Worm (Caenorhabditis elegans) whole organism, L1 larva: ENCODE measurements around the gene F11G11.13.
"Not testable (repeated sequence)": the region's sequence is repeated elsewhere in the genome, so short reads cannot be mapped to it uniquely, and the experiment has no call there.

Experiments
- C34B4.2 ChIP-seq: sonication (generic microtip); optimal IDR thresholded peaks from 2 replicates; lab custom pipeline; 2017; ENCODE audit warnings: mild to moderate bottlenecking, missing genetic modification characterization, missing compliant biosample characterization
- F16B12.6 ChIP-seq: fragments of 150-350 bp; optimal IDR thresholded peaks from 2 replicates; lab custom pipeline; 2014; ENCODE audit warnings: missing biosample characterization, missing genetic modification characterization
- aha-1 ChIP-seq: fragments of 150-350 bp; optimal IDR thresholded peaks from 2 replicates; lab custom pipeline; 2014; ENCODE audit warnings: missing biosample characterization, missing genetic modification characterization
- alr-1 ChIP-seq: fragments of 200-800 bp; sonication (Bioruptor generic); optimal IDR thresholded peaks from 2 replicates; lab custom pipeline; 2018; ENCODE audit warnings: borderline replicate concordance, mild to moderate bottlenecking, missing genetic modification characterization, missing compliant biosample characterization
- aly-2 ChIP-seq: fragments of 150-350 bp; optimal IDR thresholded peaks from 2 replicates; lab custom pipeline; 2014; ENCODE audit warnings: missing biosample characterization, missing genetic modification characterization
- ama-1 ChIP-seq: fragments of 150-350 bp; optimal IDR thresholded peaks from 2 replicates; lab custom pipeline; 2014
- blmp-1 ChIP-seq: fragments of 150-350 bp; optimal IDR thresholded peaks from 2 replicates; lab custom pipeline; 2014; ENCODE audit warnings: missing biosample characterization, missing genetic modification characterization
- ceh-82 ChIP-seq, 3 experiments: fragments of 150-350 bp in 1 of 3; sonication (generic microtip) in 2 of 3; optimal IDR thresholded peaks; 2 replicates each; lab custom pipeline; 2014 to 2017; ENCODE audit warnings: missing biosample characterization in 3 of 3, missing genetic modification characterization in 3 of 3
- ceh-88 ChIP-seq: fragments of 200-800 bp; sonication (Bioruptor generic); IDR thresholded peaks from 2 replicates; pipeline ENCODE4 v1.3.6; 2022; ENCODE audit warnings: missing genetic modification characterization, missing compliant biosample characterization
- ceh-90 ChIP-seq: sonication (generic microtip); optimal IDR thresholded peaks from 2 replicates; lab custom pipeline; 2016; ENCODE audit warnings: missing genetic modification characterization, missing compliant biosample characterization
- dpl-1 ChIP-seq, 3 experiments: fragments of 150-350 bp in 2 of 3; sonication (generic microtip) in 1 of 3; optimal IDR thresholded peaks; 2 replicates each; lab custom pipeline; 2014 to 2017; ENCODE audit warnings: missing biosample characterization in 3 of 3, missing genetic modification characterization in 3 of 3, missing genetic modification reagents in 3 of 3
- dsc-1 ChIP-seq: sonication (generic microtip); optimal IDR thresholded peaks from 2 replicates; lab custom pipeline; 2016; ENCODE audit warnings: mild to moderate bottlenecking, missing genetic modification characterization, missing compliant biosample characterization
- egl-13 ChIP-seq: sonication (generic microtip); optimal IDR thresholded peaks from 2 replicates; lab custom pipeline; 2016; ENCODE audit warnings: missing genotype, missing genetic modification reagents, missing genetic modification characterization, missing compliant biosample characterization
- egl-27 ChIP-seq, 2 experiments: fragments of 150-350 bp in 1 of 2; sonication (generic microtip); optimal IDR thresholded peaks; 3 replicates each; lab custom pipeline; 2017 to 2018; ENCODE audit warnings: missing biosample characterization in 2 of 2, missing genetic modification characterization in 2 of 2, missing genetic modification reagents in 2 of 2
- elt-2 ChIP-seq: sonication (generic microtip); optimal IDR thresholded peaks from 2 replicates; lab custom pipeline; 2016; ENCODE audit warnings: missing genetic modification characterization, mild to moderate bottlenecking, inconsistent platforms, missing compliant biosample characterization, missing genetic modification reagents
- elt-3 ChIP-seq, 6 experiments: fragments of 150-350 bp in 1 of 6; sonication (generic microtip); optimal IDR thresholded peaks; 2 replicates each; lab custom pipeline; 2017 to 2018; ENCODE audit warnings: missing biosample characterization in 6 of 6, missing genetic modification characterization in 6 of 6, inconsistent platforms in 1 of 6
- hlh-17 ChIP-seq: fragments of 200-800 bp; sonication (Bioruptor generic); optimal IDR thresholded peaks from 2 replicates; lab custom pipeline; 2018; ENCODE audit warnings: missing genetic modification characterization, mild to moderate bottlenecking, missing compliant biosample characterization, moderate library complexity, borderline replicate concordance
- hlh-4 ChIP-seq: sonication (generic microtip); optimal IDR thresholded peaks from 2 replicates; lab custom pipeline; 2016; ENCODE audit warnings: mild to moderate bottlenecking, missing genetic modification characterization, missing compliant biosample characterization
- hpl-2 ChIP-seq: fragments of 150-350 bp; optimal IDR thresholded peaks from 2 replicates; lab custom pipeline; 2014; ENCODE audit warnings: missing biosample characterization, missing genetic modification reagents, missing genetic modification characterization
- jun-1 ChIP-seq: fragments of 150-350 bp; optimal IDR thresholded peaks from 2 replicates; lab custom pipeline; 2014; ENCODE audit warnings: missing biosample characterization, missing genetic modification reagents, missing genetic modification characterization
- lin-13 ChIP-seq: fragments of 150-350 bp; optimal IDR thresholded peaks from 2 replicates; lab custom pipeline; 2014; ENCODE audit warnings: missing biosample characterization, missing genetic modification reagents, missing genetic modification characterization
- lin-14 ChIP-seq: fragments of 200-800 bp; sonication (Bioruptor generic); optimal IDR thresholded peaks from 2 replicates; lab custom pipeline; 2018; ENCODE audit warnings: mild to moderate bottlenecking, missing genetic modification characterization, moderate library complexity, missing compliant biosample characterization
- lin-35 ChIP-seq, 2 experiments: fragments of 150-350 bp; optimal IDR thresholded peaks; 2 replicates each; lab custom pipeline; 2014; ENCODE audit warnings: missing biosample characterization in 2 of 2, missing genetic modification characterization in 2 of 2, missing genetic modification reagents in 2 of 2
- lin-39 ChIP-seq: fragments of 150-350 bp; optimal IDR thresholded peaks from 2 replicates; lab custom pipeline; 2014; ENCODE audit warnings: missing biosample characterization, missing genetic modification reagents, missing genetic modification characterization
- mab-9 ChIP-seq: fragments of 200-800 bp; sonication (Bioruptor generic); IDR thresholded peaks from 2 replicates; pipeline ENCODE4 v1.3.6; 2022; ENCODE audit warnings: missing genetic modification reagents, missing genetic modification characterization, missing compliant biosample characterization
- mef-2 ChIP-seq: fragments of 150-350 bp; optimal IDR thresholded peaks from 2 replicates; lab custom pipeline; 2014; ENCODE audit warnings: missing biosample characterization, missing genetic modification characterization
- mep-1 ChIP-seq: fragments of 150-350 bp; optimal IDR thresholded peaks from 2 replicates; lab custom pipeline; 2014; ENCODE audit warnings: missing biosample characterization, missing genetic modification characterization
- nhr-12 ChIP-seq: sonication (generic microtip); optimal IDR thresholded peaks from 2 replicates; lab custom pipeline; 2017; ENCODE audit warnings: missing biosample characterization, missing genetic modification characterization
- nhr-19 ChIP-seq: fragments of 200-800 bp; sonication (Bioruptor generic); conservative IDR thresholded peaks from 2 replicates; pipeline ENCODE4 v1.3.6; 2022; ENCODE audit warnings: missing genetic modification characterization, missing compliant biosample characterization
- nhr-20 ChIP-seq: sonication (generic microtip); optimal IDR thresholded peaks from 2 replicates; lab custom pipeline; 2016; ENCODE audit warnings: mild to moderate bottlenecking, missing genetic modification characterization, missing compliant biosample characterization
- nhr-237 ChIP-seq: fragments of 150-350 bp; optimal IDR thresholded peaks from 2 replicates; lab custom pipeline; 2014; ENCODE audit warnings: missing biosample characterization, missing genetic modification characterization
- nhr-71 ChIP-seq: sonication (generic microtip); optimal IDR thresholded peaks from 2 replicates; lab custom pipeline; 2016; ENCODE audit warnings: mild to moderate bottlenecking, missing genetic modification characterization, moderate library complexity, missing compliant biosample characterization
- nhr-84 ChIP-seq: sonication (generic microtip); optimal IDR thresholded peaks from 2 replicates; lab custom pipeline; 2017; ENCODE audit warnings: missing biosample characterization, missing genetic modification characterization
- nhr-85 ChIP-seq: sonication (generic microtip); peaks from one replicate; lab custom pipeline; 2016; ENCODE audit warnings: missing genetic modification characterization, inconsistent platforms, missing compliant biosample characterization
- nhr-90 ChIP-seq: sonication (generic microtip); optimal IDR thresholded peaks from 2 replicates; lab custom pipeline; 2016; ENCODE audit warnings: mild to moderate bottlenecking, missing genetic modification characterization, missing compliant biosample characterization; ENCODE audit not compliant: poor library complexity
- pag-3 ChIP-seq: sonication (generic microtip); optimal IDR thresholded peaks from 2 replicates; lab custom pipeline; 2017; ENCODE audit warnings: missing genetic modification characterization, mild to moderate bottlenecking, missing compliant biosample characterization, antibody characterized with exemption, borderline replicate concordance; ENCODE audit not compliant: insufficient read depth
- pqm-1 ChIP-seq: sonication (generic microtip); optimal IDR thresholded peaks from 3 replicates; lab custom pipeline; 2017; ENCODE audit warnings: missing biosample characterization, missing genetic modification characterization
- rnt-1 ChIP-seq: sonication (generic microtip); optimal IDR thresholded peaks from 2 replicates; lab custom pipeline; 2016; ENCODE audit warnings: mild to moderate bottlenecking, missing genetic modification characterization, moderate library complexity, missing compliant biosample characterization
- skn-1 ChIP-seq: fragments of 150-350 bp; optimal IDR thresholded peaks from 2 replicates; lab custom pipeline; 2014; ENCODE audit warnings: missing biosample characterization, missing genetic modification characterization
- snu-23 ChIP-seq: sonication (generic microtip); optimal IDR thresholded peaks from 2 replicates; lab custom pipeline; 2016; ENCODE audit warnings: missing genetic modification characterization, missing compliant biosample characterization
- sptf-1 ChIP-seq: fragments of 150-350 bp; optimal IDR thresholded peaks from 2 replicates; lab custom pipeline; 2014; ENCODE audit warnings: missing biosample characterization, missing genetic modification characterization
- tbx-2 ChIP-seq: sonication (generic microtip); optimal IDR thresholded peaks from 2 replicates; lab custom pipeline; 2016; ENCODE audit warnings: missing genetic modification characterization, missing compliant biosample characterization
- tlp-1 ChIP-seq: fragments of 150-350 bp; optimal IDR thresholded peaks from 2 replicates; lab custom pipeline; 2014; ENCODE audit warnings: missing biosample characterization, missing genetic modification characterization
- unc-130 ChIP-seq: fragments of 150-350 bp; optimal IDR thresholded peaks from 2 replicates; lab custom pipeline; 2017; ENCODE audit warnings: missing biosample characterization, missing genetic modification characterization, inconsistent platforms
- unc-30 ChIP-seq: sonication (generic microtip); optimal IDR thresholded peaks from 2 replicates; lab custom pipeline; 2017; ENCODE audit warnings: missing biosample characterization, missing genetic modification characterization
- unc-62 ChIP-seq: fragments of 150-350 bp; optimal IDR thresholded peaks from 2 replicates; lab custom pipeline; 2014; ENCODE audit warnings: missing biosample characterization, missing genetic modification reagents, missing genetic modification characterization
- unc-86 ChIP-seq: sonication (generic microtip); optimal IDR thresholded peaks from 2 replicates; lab custom pipeline; 2016; ENCODE audit warnings: missing genetic modification characterization, missing compliant biosample characterization
- xbp-1 ChIP-seq: sonication (generic microtip); optimal IDR thresholded peaks from 2 replicates; lab custom pipeline; 2016; ENCODE audit warnings: missing genetic modification characterization, missing compliant biosample characterization
- zip-4 ChIP-seq: fragments of 200-800 bp; sonication (Bioruptor generic); optimal IDR thresholded peaks from 2 replicates; lab custom pipeline; 2018; ENCODE audit warnings: mild to moderate bottlenecking, missing genetic modification characterization, moderate library complexity, missing compliant biosample characterization

The F11G11.13 gene

DNA sequence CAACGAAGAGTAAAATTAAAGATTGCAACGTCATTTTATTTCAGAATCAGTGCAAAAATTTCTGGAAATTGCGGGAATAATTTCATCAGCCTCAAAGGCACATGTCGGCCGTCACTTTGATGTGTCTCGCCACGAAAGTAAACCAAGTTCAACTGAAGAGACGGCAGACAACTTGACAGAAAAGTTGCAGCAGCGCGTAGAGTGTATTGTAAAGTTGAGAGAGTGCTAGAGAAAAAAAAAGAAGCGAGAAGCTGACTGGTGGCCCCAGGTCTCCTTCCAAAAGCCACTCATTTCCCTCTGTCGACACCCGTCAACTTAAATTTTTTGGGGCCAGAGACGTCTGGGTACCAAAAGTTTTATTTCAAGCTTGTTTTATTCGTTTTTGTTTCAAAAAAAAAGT lies 28.3 kb upstream of the F11G11.13 start (continued):
- peak; percentile 56 for TF ChIP-seq jun-1 (tag; lab: Kevin White, UChicago)
- no peak for TF ChIP-seq ama-1 (lab: Kevin White, UChicago)
- no peak for TF ChIP-seq hpl-2
- peak; percentile 34 for TF ChIP-seq lin-13 (GFP tag; lab: Kevin White, UChicago)
- no peak for TF ChIP-seq zip-4 (GFP tag; lab: Kevin White, UChicago)
- TF ChIP-seq pqm-1 (tag; lab: Kevin White, UChicago) = no peak
- TF ChIP-seq F16B12.6 (tag; lab: Kevin White, UChicago) = peak; percentile 48
- TF ChIP-seq egl-13 (tag; lab: Kevin White, UChicago) = peak; percentile 4
- TF ChIP-seq mef-2 (tag; lab: Kevin White, UChicago) = no peak
- TF ChIP-seq unc-30 = no peak
- TF ChIP-seq unc-86 = peak; percentile 40
- TF ChIP-seq elt-2 = peak; percentile 23
- no peak for TF ChIP-seq egl-27 (tag; optimal IDR thresholded peaks at IDR 0.05; lab: Kevin White, UChicago)
- no peak for TF ChIP-seq aha-1
- TF ChIP-seq rnt-1 (tag; lab: Kevin White, UChicago) = peak; percentile 87

DNA sequence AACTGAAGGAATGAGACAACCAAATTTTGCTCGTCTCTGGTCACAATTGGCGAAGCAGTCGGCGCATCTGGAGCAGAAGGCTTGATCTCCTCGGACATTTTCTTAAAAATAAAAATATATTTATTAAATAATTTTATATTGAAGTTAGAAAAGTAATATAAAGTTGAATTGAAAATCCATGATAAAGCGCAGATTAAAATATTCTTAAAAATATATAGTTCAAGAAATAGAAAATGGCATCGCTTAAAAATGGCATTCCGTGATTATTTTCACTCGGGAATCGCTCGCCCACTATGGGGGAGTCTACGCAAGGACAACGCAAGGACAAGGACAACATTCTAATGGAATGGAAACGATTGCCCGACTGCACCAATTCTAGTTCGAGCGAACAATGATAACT lies 27.7 kb upstream of the F11G11.13 start, which contains the start of gene sgt-1:
Gene sgt-1 (minus strand): TSS at position 101 of the 400 bp plus-strand sequence.
- TF ChIP-seq elt-3 (tag; optimal IDR thresholded peaks at IDR 0.05; lab: Kevin White, UChicago); nhr-71 (tag; lab: Kevin White, UChicago); pag-3 (tag; lab: Kevin White, UChicago): not testable (repeated sequence)
- TF ChIP-seq, all 84 proteins: peak for 0; not testable (repeated sequence) for 84

DNA sequence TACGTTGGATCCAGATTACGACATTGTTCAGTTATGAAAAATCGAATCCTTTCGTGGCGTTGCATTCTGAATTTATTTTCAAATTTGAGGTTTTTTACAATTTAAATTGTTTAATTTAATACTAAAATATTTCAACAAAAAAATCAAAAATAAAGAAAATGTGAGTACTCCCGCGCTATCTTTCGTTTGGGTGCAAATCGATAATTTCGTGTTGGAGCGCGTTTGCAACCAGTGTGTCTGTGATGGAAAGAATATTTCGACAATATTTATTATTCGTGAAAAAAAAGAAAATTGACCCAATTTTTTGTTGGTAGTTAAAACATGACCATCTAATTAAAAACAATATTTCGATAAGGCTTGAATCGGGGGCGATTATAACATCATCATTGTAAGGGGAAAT lies 26.1 kb upstream of the F11G11.13 start, which contains the start of gene R05F9.9:
Gene R05F9.9 (minus strand): TSS at position 66 of the 400 bp plus-strand sequence.
- no peak for TF ChIP-seq sptf-1 (tag; lab: Kevin White, UChicago)
- TF ChIP-seq nhr-90 (tag; lab: Kevin White, UChicago) = peak; percentile 4
- no peak for TF ChIP-seq unc-130 (tag; lab: Kevin White, UChicago)
- peak; percentile 37 for TF ChIP-seq blmp-1 (tag; lab: Kevin White, UChicago)
- TF ChIP-seq aly-2 = peak; percentile 24
- TF ChIP-seq F16B12.6 (tag; lab: Kevin White, UChicago) = no peak
- no peak for TF ChIP-seq ceh-88
- no peak for TF ChIP-seq alr-1 (tag; lab: Kevin White, UChicago)
- peak in 1 of 3 experiments; percentile 40 for TF ChIP-seq ceh-82 (tag; optimal IDR thresholded peaks at IDR 0.05; lab: Kevin White, UChicago)
- TF ChIP-seq tbx-2 (tag; lab: Kevin White, UChicago) = peak; percentile 3
- peak; percentile 62 for TF ChIP-seq mep-1 (tag; lab: Kevin White, UChicago)
- TF ChIP-seq hlh-17 (GFP tag; lab: Kevin White, UChicago) = no peak
- TF ChIP-seq dsc-1 (tag; lab: Kevin White, UChicago) = no peak
- no peak for TF ChIP-seq hlh-4 (tag; lab: Kevin White, UChicago)
- TF ChIP-seq dpl-1 (GFP tag; optimal IDR thresholded peaks at IDR 0.05; lab: Kevin White, UChicago) = peak; percentile 24 to 73 (median 28)
- TF ChIP-seq unc-62 (GFP tag; lab: Kevin White, UChicago) = no peak
- TF ChIP-seq nhr-19 = no peak
- TF ChIP-seq snu-23 = peak; percentile 48
- peak; percentile 7 for TF ChIP-seq xbp-1 (tag; lab: Kevin White, UChicago)
- TF ChIP-seq ceh-90 (tag; lab: Kevin White, UChicago) = no peak
- no peak for TF ChIP-seq C34B4.2 (tag; lab: Kevin White, UChicago)
- no peak for TF ChIP-seq mab-9 (GFP tag; lab: Robert Waterston, UW)
- TF ChIP-seq lin-14 (GFP tag; lab: Kevin White, UChicago) = peak; percentile 25
- no peak for TF ChIP-seq nhr-84 (tag; lab: Kevin White, UChicago)
- no peak for TF ChIP-seq egl-27 (tag; optimal IDR thresholded peaks at IDR 0.05; lab: Kevin White, UChicago)
- no peak for TF ChIP-seq lin-39 (tag; lab: Kevin White, UChicago)
- no peak for TF ChIP-seq nhr-12 (tag; lab: Kevin White, UChicago)
- TF ChIP-seq nhr-85 = peak; percentile 63
- TF ChIP-seq skn-1 (tag; lab: Kevin White, UChicago) = peak; percentile 35
- no peak for TF ChIP-seq nhr-237 (tag; lab: Kevin White, UChicago)
- no peak for TF ChIP-seq jun-1 (tag; lab: Kevin White, UChicago)
- TF ChIP-seq nhr-20 = peak; percentile 1
- TF ChIP-seq lin-35 (GFP tag; optimal IDR thresholded peaks at IDR 0.05; lab: Kevin White, UChicago) = peak; percentile 33 to 67
- TF ChIP-seq nhr-71 (tag; lab: Kevin White, UChicago) = peak; percentile 52
- peak; percentile 61 for TF ChIP-seq ama-1 (lab: Kevin White, UChicago)
- no peak for TF ChIP-seq tlp-1
- peak; percentile 71 for TF ChIP-seq elt-2
